Fruit fly (Drosophila melanogaster): ENCODE measurements around the gene Mnr.
A peak's percentile ranks its signal among the peaks of the same experiment; 100 is the strongest.

The Mnr gene

DNA sequence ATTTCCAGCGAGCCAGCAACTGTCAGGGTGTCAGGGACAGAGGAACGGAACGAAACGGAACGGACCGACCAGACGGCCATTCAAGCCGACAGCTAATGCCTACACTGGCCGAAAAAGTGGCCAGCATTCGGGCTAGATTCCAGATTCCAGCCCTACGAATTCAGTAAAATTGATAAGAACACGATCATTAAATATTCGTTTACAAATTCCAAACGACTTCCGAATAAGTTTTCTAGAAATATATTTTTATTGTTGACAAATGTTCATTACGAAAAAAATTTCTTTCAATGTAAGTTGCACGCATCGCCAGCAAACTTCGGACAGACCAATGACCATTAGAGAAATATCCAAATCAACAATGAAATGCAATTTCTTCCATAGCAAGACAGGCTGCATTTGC, 15.6 kb downstream of the Mnr start:
- no peak for TF ChIP-seq Hey (tag; optimal IDR thresholded peaks at IDR 0.05)
- peak; percentile 5 for TF ChIP-seq CG7839 (tag; optimal IDR thresholded peaks at IDR 0.05)
- peak; percentile 34 for TF ChIP-seq gem (tag; optimal IDR thresholded peaks at IDR 0.05)
- peak; percentile 66 for TF ChIP-seq pfk (GFP tag; optimal IDR thresholded peaks at IDR 0.05)
- TF ChIP-seq CG17328 (GFP tag; IDR thresholded peaks at IDR 0.05): 0 out of 2 replicates have a peak, but pooled peaks have one; percentile 16
- no peak for TF ChIP-seq ham (GFP tag; IDR thresholded peaks at IDR 0.05)
- no peak for TF ChIP-seq NK7.1 (GFP tag; optimal IDR thresholded peaks at IDR 0.05)
- TF ChIP-seq luna (GFP tag; optimal IDR thresholded peaks at IDR 0.05): no peak
- TF ChIP-seq Dek (tag; optimal IDR thresholded peaks at IDR 0.05): no peak
- peak; percentile 5 for TF ChIP-seq CG1602 (GFP tag; optimal IDR thresholded peaks at IDR 0.05)
- TF ChIP-seq D (optimal IDR thresholded peaks at IDR 0.05): no peak
- TF ChIP-seq D (GFP tag; optimal IDR thresholded peaks at IDR 0.05): no peak
- TF ChIP-seq prd (optimal IDR thresholded peaks at IDR 0.05): no peak
- TF ChIP-seq prd (GFP tag; IDR thresholded peaks at IDR 0.05): peak; percentile 23; the same call in 1 of the 3 replicates
- peak; percentile 34; the same call in 2 of the 3 replicates for TF ChIP-seq row (GFP tag; IDR thresholded peaks at IDR 0.05)
- TF ChIP-seq Med (GFP tag): peak; percentile 78
- TF ChIP-seq Doc2 (GFP tag; IDR thresholded peaks at IDR 0.05): no peak
- TF ChIP-seq Blimp-1 (GFP tag; optimal IDR thresholded peaks at IDR 0.05): no peak
- TF ChIP-seq Hmx (GFP tag; optimal IDR thresholded peaks at IDR 0.05): no peak
- peak; percentile 78 for TF ChIP-seq sens (GFP tag)
- no peak for TF ChIP-seq H15 (GFP tag; IDR thresholded peaks at IDR 0.05)
- peak; percentile 27 for TF ChIP-seq CG11504 (tag; optimal IDR thresholded peaks at IDR 0.05)
- peak; percentile 44 for TF ChIP-seq Drgx (GFP tag; IDR thresholded peaks at IDR 0.05)
- TF ChIP-seq CG7357 (GFP tag; IDR thresholded peaks at IDR 0.05): no peak
- TF ChIP-seq CG14860 (GFP tag; IDR thresholded peaks at IDR 0.05; ENCODE audit: partially characterized antibody): no peak
- no peak for TF ChIP-seq BEAF-32 (GFP tag; optimal IDR thresholded peaks at IDR 0.05)
- no peak for TF ChIP-seq CG11560 (tag; IDR thresholded peaks at IDR 0.05)
- peak in 1 of 2 experiments; percentile 19 for TF ChIP-seq bsh (GFP tag; optimal IDR thresholded peaks at IDR 0.05)
- TF ChIP-seq sima (GFP tag; optimal IDR thresholded peaks at IDR 0.05): no peak
- TF ChIP-seq zfh1 (GFP tag; IDR thresholded peaks at IDR 0.05): no peak
- TF ChIP-seq Ets65A (GFP tag): peak; percentile 71
- peak; percentile 14 for TF ChIP-seq CG1603 (tag; optimal IDR thresholded peaks at IDR 0.05)
- TF ChIP-seq crol (GFP tag; IDR thresholded peaks at IDR 0.05): 0 out of 2 replicates have a peak, but pooled peaks have one; percentile 1
- peak; percentile 15 for TF ChIP-seq Oli (tag; optimal IDR thresholded peaks at IDR 0.05)
- no peak for TF ChIP-seq br (optimal IDR thresholded peaks at IDR 0.05)
- TF ChIP-seq ara (GFP tag; IDR thresholded peaks at IDR 0.05): no peak

- TF ChIP-seq CG4282 (GFP tag; optimal IDR thresholded peaks at IDR 0.05) (no peak), Asciz (GFP tag; optimal IDR thresholded peaks at IDR 0.05) (no peak), CG6791 (GFP tag; IDR thresholded peaks at IDR 0.05; ENCODE audit: partially characterized antibody) (no peak), CG10654 (GFP tag; optimal IDR thresholded peaks at IDR 0.05) (no peak), CG17361 (GFP tag; IDR thresholded peaks at IDR 0.05) (no peak), BtbVII (GFP tag; optimal IDR thresholded peaks at IDR 0.05) (no peak), CG18476 (GFP tag; optimal IDR thresholded peaks at IDR 0.05) (no peak), tx (GFP tag; optimal IDR thresholded peaks at IDR 0.05) (no peak), seq (GFP tag; IDR thresholded peaks at IDR 0.05) (no peak), ind (GFP tag; optimal IDR thresholded peaks at IDR 0.05) (no peak), tna (GFP tag; IDR thresholded peaks at IDR 0.05; ENCODE audit: partially characterized antibody) (no peak), Eip74EF (GFP tag; optimal IDR thresholded peaks at IDR 0.05) (no peak), CG4328 (GFP tag; optimal IDR thresholded peaks at IDR 0.05) (no peak), CG10321 (GFP tag; IDR thresholded peaks at IDR 0.05) (no peak), tio (GFP tag; optimal IDR thresholded peaks at IDR 0.05) (no peak)
Observed at dm6 chrX:21251048-21251447, 29.9 kb downstream of the Mnr start, which contains the start of gene CG1722. TSS of gene CG1722 (minus strand) at chrX:21251148.

All from whole organism, embryonic.